Fruit fly (Drosophila melanogaster) whole organism, pupa: ENCODE measurements around the gene CG3792.

Experiments used
- CG10348 ChIP-seq: fragments of 200-800 bp; sonication (Bioruptor generic); IDR thresholded peaks from 2 replicates; pipeline ENCODE4 v1.3.6; 2022; ENCODE audit warnings: missing biosample characterization, missing genetic modification characterization
- CG13204 ChIP-seq: fragments of 200-800 bp; sonication (Bioruptor generic); optimal IDR thresholded peaks from 2 replicates; lab custom pipeline; 2018; ENCODE audit warnings: missing biosample characterization, mild to moderate bottlenecking, missing genetic modification characterization, moderate library complexity
- CG14655 ChIP-seq: fragments of 200-800 bp; sonication (Bioruptor generic); optimal IDR thresholded peaks from 3 replicates; lab custom pipeline; 2017; ENCODE audit warnings: mild to moderate bottlenecking, missing biosample characterization, missing genetic modification reagents, missing genetic modification characterization
- CG8301 ChIP-seq: fragments of 200-800 bp; sonication (Bioruptor generic); optimal IDR thresholded peaks from 2 replicates; lab custom pipeline; 2018; ENCODE audit warnings: missing biosample characterization, mild to moderate bottlenecking, missing genetic modification characterization
- EcR ChIP-seq: fragments of 200-800 bp; sonication (Bioruptor generic); optimal IDR thresholded peaks from 3 replicates; lab custom pipeline; 2019; ENCODE audit warnings: missing biosample characterization, missing genetic modification characterization, mild to moderate bottlenecking, moderate library complexity, missing genetic modification reagents
- Pif1A ChIP-seq: fragments of 200-800 bp; sonication (Bioruptor generic); optimal IDR thresholded peaks from 3 replicates; lab custom pipeline; 2016; ENCODE audit warnings: missing biosample characterization, missing genetic modification characterization

dm6 chr2L:4973731-4974415 lies 3.2 kb upstream of the CG3792 start, which contains the start of gene mRpL28:
- peak; percentile 70 for TF ChIP-seq EcR (GFP tag; lab: Kevin White, UChicago)
- no peak for TF ChIP-seq CG10348 (GFP tag; lab: Robert Waterston, UW)
- TF ChIP-seq CG14655 = no peak
- TF ChIP-seq Pif1A (GFP tag; lab: Kevin White, UChicago) = no peak
- no peak for TF ChIP-seq CG13204 (GFP tag; lab: Kevin White, UChicago)
- TF ChIP-seq CG8301 = no peak
